Worm (Caenorhabditis elegans): ENCODE results near the gene glb-27.

ce11 chrII:8556166-8556565, at the start of gene glb-27:
- TF ChIP-seq hnd-1 (tag; optimal IDR thresholded peaks at IDR 0.05) (no peak), tbx-11 (GFP tag; IDR thresholded peaks at IDR 0.05) (no peak), ama-1 (optimal IDR thresholded peaks at IDR 0.05) (no peak), hmg-4 (GFP tag; optimal IDR thresholded peaks at IDR 0.05) (no peak), flt-1 (GFP tag; IDR thresholded peaks at IDR 0.05) (no peak), sea-1 (GFP tag; conservative IDR thresholded peaks at IDR 0.05) (no peak)

All from whole organism, early embryonic.